Worm (Caenorhabditis elegans) whole organism, L1 larva: ENCODE results near the gene cee-1.

Experiments
- F16B12.6 ChIP-seq: fragments of 150-350 bp; optimal IDR thresholded peaks from 2 replicates; lab custom pipeline; 2014; ENCODE audit warnings: missing biosample characterization, missing genetic modification characterization
- alr-1 ChIP-seq: fragments of 200-800 bp; sonication (Bioruptor generic); optimal IDR thresholded peaks from 2 replicates; lab custom pipeline; 2018; ENCODE audit warnings: borderline replicate concordance, mild to moderate bottlenecking, missing genetic modification characterization, missing compliant biosample characterization
- ceh-8 ChIP-seq: fragments of 200-800 bp; sonication (Bioruptor generic); optimal IDR thresholded peaks from 2 replicates; lab custom pipeline; 2018; ENCODE audit warnings: mild to moderate bottlenecking, missing genetic modification characterization, moderate library complexity, missing compliant biosample characterization
- lin-15B ChIP-seq: fragments of 150-350 bp; sonication (generic microtip); optimal IDR thresholded peaks from 3 replicates; lab custom pipeline; 2014; ENCODE audit warnings: missing biosample characterization, missing genetic modification characterization
- mef-2 ChIP-seq: fragments of 150-350 bp; optimal IDR thresholded peaks from 2 replicates; lab custom pipeline; 2014; ENCODE audit warnings: missing biosample characterization, missing genetic modification characterization
- nhr-11 ChIP-seq: fragments of 150-350 bp; optimal IDR thresholded peaks from 2 replicates; lab custom pipeline; 2014; ENCODE audit warnings: missing biosample characterization, missing genetic modification characterization

DNA sequence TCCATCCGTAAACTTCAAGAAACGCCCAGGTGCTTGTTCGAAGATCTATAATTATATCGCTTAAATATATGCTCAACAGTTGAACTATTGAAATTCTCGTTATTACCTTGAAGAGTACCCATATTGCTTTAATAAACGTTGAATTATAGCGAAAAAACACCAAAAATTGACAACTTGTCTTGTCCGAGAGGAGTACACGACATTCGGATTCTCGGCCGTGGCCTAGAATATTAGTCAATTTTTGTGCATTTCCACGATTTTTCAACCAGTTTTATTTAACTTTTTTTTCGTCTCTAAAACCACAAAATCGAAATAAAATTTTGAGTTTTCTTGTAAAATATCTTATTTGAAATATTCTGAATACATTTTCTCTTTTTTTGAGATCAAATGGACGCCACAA lies at the start of gene cee-1, which contains the start of gene F26F4.9:
- TF ChIP-seq lin-15B (tag; lab: Kevin White, UChicago) (no peak), F16B12.6 (peak; percentile 40), ceh-8 (GFP tag; lab: Kevin White, UChicago) (no peak), alr-1 (tag; lab: Kevin White, UChicago) (no peak), mef-2 (no peak), nhr-11 (no peak)
